Fruit fly (Drosophila melanogaster) whole organism, embryonic: Measurements from ENCODE around the gene Mbs.

Source experiments
- Atf3 ChIP-seq: fragments of 200-800 bp; sonication (Bioruptor generic); optimal IDR thresholded peaks from 3 replicates; lab custom pipeline; 2016; ENCODE audit warnings: missing biosample characterization, missing genetic modification characterization
- Awh ChIP-seq: fragments of 200-800 bp; sonication (Bioruptor generic); IDR thresholded peaks from 2 replicates; pipeline ENCODE4, ENCODE4 v1.3.6; 2022; ENCODE audit warnings: missing biosample characterization, missing genetic modification characterization
- Blimp-1 ChIP-seq: fragments of 200-800 bp; sonication (Bioruptor generic); optimal IDR thresholded peaks from 3 replicates; lab custom pipeline; 2018; ENCODE audit warnings: missing biosample characterization, missing genetic modification characterization, mild to moderate bottlenecking, moderate library complexity, missing genetic modification reagents
- Bteb2 ChIP-seq: fragments of 200-800 bp; sonication (Bioruptor generic); optimal IDR thresholded peaks from 2 replicates; lab custom pipeline; 2016; ENCODE audit warnings: missing biosample characterization, missing genetic modification characterization
- CG10979 ChIP-seq: fragments of 200-800 bp; sonication (Bioruptor generic); optimal IDR thresholded peaks from 2 replicates; lab custom pipeline; 2018; ENCODE audit warnings: missing biosample characterization, mild to moderate bottlenecking, missing genetic modification characterization, moderate library complexity
- CG12391 ChIP-seq: fragments of 200-800 bp; sonication (Bioruptor generic); optimal IDR thresholded peaks from 3 replicates; lab custom pipeline; 2018; ENCODE audit warnings: missing biosample characterization, mild to moderate bottlenecking, missing genetic modification characterization, moderate library complexity
- CG13424 ChIP-seq: fragments of 200-800 bp; sonication (Bioruptor generic); optimal IDR thresholded peaks from 2 replicates; lab custom pipeline; 2019; ENCODE audit warnings: missing biosample characterization, mild to moderate bottlenecking, missing genetic modification characterization, moderate library complexity
- CG13894 ChIP-seq: fragments of 200-800 bp; sonication (Bioruptor generic); optimal IDR thresholded peaks from 3 replicates; lab custom pipeline; 2018; ENCODE audit warnings: missing biosample characterization, mild to moderate bottlenecking, missing genetic modification characterization, moderate library complexity
- CG1603 ChIP-seq: fragments of 200-800 bp; sonication (Bioruptor generic); optimal IDR thresholded peaks from 2 replicates; lab custom pipeline; 2019; ENCODE audit warnings: missing biosample characterization, mild to moderate bottlenecking, missing genetic modification characterization, moderate library complexity
- CG16863 ChIP-seq: fragments of 200-800 bp; sonication (Bioruptor generic); optimal IDR thresholded peaks from 3 replicates; lab custom pipeline; 2016; ENCODE audit warnings: missing biosample characterization, missing genetic modification characterization
- CG17568 ChIP-seq: fragments of 200-800 bp; sonication (Bioruptor generic); optimal IDR thresholded peaks from 2 replicates; lab custom pipeline; 2018; ENCODE audit warnings: missing biosample characterization, mild to moderate bottlenecking, missing genetic modification characterization, moderate library complexity
- CG17802 ChIP-seq: fragments of 200-800 bp; sonication (Bioruptor generic); optimal IDR thresholded peaks from 2 replicates; lab custom pipeline; 2018; ENCODE audit warnings: missing biosample characterization, mild to moderate bottlenecking, missing genetic modification characterization, moderate library complexity
- CG17829 ChIP-seq: fragments of 200-800 bp; optimal IDR thresholded peaks from 2 replicates; lab custom pipeline; 2019; ENCODE audit warnings: missing biosample characterization, mild to moderate bottlenecking, missing genetic modification characterization, moderate library complexity
- CG30020 ChIP-seq: fragments of 200-800 bp; optimal IDR thresholded peaks from 2 replicates; lab custom pipeline; 2019; ENCODE audit warnings: missing biosample characterization, mild to moderate bottlenecking, missing genetic modification characterization, moderate library complexity
- CG4707 ChIP-seq: fragments of 200-800 bp; sonication (Bioruptor generic); optimal IDR thresholded peaks from 2 replicates; lab custom pipeline; 2018; ENCODE audit warnings: missing biosample characterization, mild to moderate bottlenecking, missing genetic modification characterization, moderate library complexity
- CG5953 ChIP-seq: fragments of 200-800 bp; sonication (Bioruptor generic); IDR thresholded peaks from 2 replicates; pipeline ENCODE4 v1.3.6; 2022; ENCODE audit warnings: missing biosample characterization, missing genetic modification characterization
- CG6683 ChIP-seq: fragments of 200-800 bp; sonication (Bioruptor generic); optimal IDR thresholded peaks from 2 replicates; lab custom pipeline; 2017; ENCODE audit warnings: missing biosample characterization, mild to moderate bottlenecking, missing genetic modification characterization, missing genetic modification reagents
- CG7357 ChIP-seq: fragments of 200-800 bp; sonication (Bioruptor generic); IDR thresholded peaks from 3 replicates; pipeline ENCODE4 v1.3.6; 2022; ENCODE audit warnings: missing biosample characterization, missing genetic modification characterization
- CG7786 ChIP-seq: fragments of 200-800 bp; sonication (Bioruptor generic); optimal IDR thresholded peaks from 2 replicates; lab custom pipeline; 2016; ENCODE audit warnings: missing biosample characterization, missing genetic modification characterization
- CG8290 ChIP-seq, 3 experiments: fragments of 200-800 bp; sonication (Bioruptor generic); optimal IDR thresholded peaks; 2 replicates each; lab custom pipeline; 2016 to 2019; ENCODE audit warnings: missing biosample characterization in 3 of 3, missing genetic modification characterization in 3 of 3, mild to moderate bottlenecking in 2 of 3, moderate library complexity in 1 of 3
- CoRest ChIP-seq: fragments of 200-800 bp; sonication (Bioruptor generic); optimal IDR thresholded peaks from 3 replicates; lab custom pipeline; 2018; ENCODE audit warnings: missing biosample characterization, mild to moderate bottlenecking, missing genetic modification characterization, moderate library complexity
- D19B ChIP-seq: fragments of 200-800 bp; sonication (Bioruptor generic); optimal IDR thresholded peaks from 2 replicates; lab custom pipeline; 2017; ENCODE audit warnings: missing biosample characterization, mild to moderate bottlenecking, missing genetic modification characterization
- Doc3 ChIP-seq: fragments of 200-800 bp; sonication (Bioruptor generic); IDR thresholded peaks from 3 replicates; pipeline ENCODE4 v1.3.6; 2022; ENCODE audit warnings: missing biosample characterization, missing genetic modification characterization; ENCODE audit not compliant: partially characterized antibody
- Hr51 ChIP-seq, 2 experiments: fragments of 200-800 bp; sonication (Bioruptor generic); optimal IDR thresholded peaks; 2 replicates in 1 of 2; 3 replicates in 1 of 2; lab custom pipeline; 2016 to 2018; ENCODE audit warnings: missing biosample characterization in 2 of 2, missing genetic modification characterization in 2 of 2, mild to moderate bottlenecking in 1 of 2, moderate library complexity in 1 of 2
- Hsf ChIP-seq: fragments of 200-800 bp; sonication (Bioruptor generic); optimal IDR thresholded peaks from 3 replicates; lab custom pipeline; 2016; ENCODE audit warnings: missing biosample characterization, missing genetic modification characterization
- Max ChIP-seq: fragments of 200-800 bp; sonication (Bioruptor generic); optimal IDR thresholded peaks from 2 replicates; lab custom pipeline; 2016; ENCODE audit warnings: missing biosample characterization, mild to moderate bottlenecking, missing genetic modification characterization
- NK7.1 ChIP-seq: fragments of 200-800 bp; sonication (Bioruptor generic); optimal IDR thresholded peaks from 3 replicates; lab custom pipeline; 2016; ENCODE audit warnings: missing biosample characterization, missing genetic modification characterization
- Vsx1 ChIP-seq: fragments of 200-800 bp; sonication (Bioruptor generic); optimal IDR thresholded peaks from 2 replicates; lab custom pipeline; 2017; ENCODE audit warnings: missing biosample characterization, mild to moderate bottlenecking, missing genetic modification characterization, missing genetic modification reagents
- Xrp1 ChIP-seq: fragments of 200-800 bp; sonication (Bioruptor generic); IDR thresholded peaks from 2 replicates; pipeline ENCODE4 v1.3.6; 2022; ENCODE audit warnings: missing biosample characterization, missing genetic modification characterization
- abd-A ChIP-seq: fragments of 200-800 bp; sonication (Bioruptor generic); optimal IDR thresholded peaks from 3 replicates; lab custom pipeline; 2019; ENCODE audit warnings: missing biosample characterization, mild to moderate bottlenecking, missing genetic modification characterization, moderate library complexity
- bcd ChIP-seq: fragments of 200-800 bp; sonication (Bioruptor generic); optimal IDR thresholded peaks from 2 replicates; lab custom pipeline; 2017; ENCODE audit warnings: missing biosample characterization, mild to moderate bottlenecking, missing genetic modification characterization
- bsh ChIP-seq, 2 experiments: fragments of 200-800 bp; sonication (Bioruptor generic); optimal IDR thresholded peaks; 2 replicates each; lab custom pipeline; 2017 to 2018; ENCODE audit warnings: mild to moderate bottlenecking in 2 of 2, missing biosample characterization in 2 of 2, missing genetic modification characterization in 2 of 2, moderate library complexity in 1 of 2
- chm ChIP-seq: fragments of 200-800 bp; sonication (Bioruptor generic); IDR thresholded peaks from 2 replicates; pipeline ENCODE4 v1.3.6; 2022; ENCODE audit warnings: missing biosample characterization, missing genetic modification characterization
- cwo ChIP-seq: fragments of 200-800 bp; sonication (Bioruptor generic); optimal IDR thresholded peaks from 3 replicates; lab custom pipeline; 2017; ENCODE audit warnings: missing biosample characterization, missing genetic modification characterization, mild to moderate bottlenecking, moderate library complexity, missing genetic modification reagents
- dmrt99B ChIP-seq: fragments of 200-800 bp; sonication (Bioruptor generic); optimal IDR thresholded peaks from 2 replicates; lab custom pipeline; 2018; ENCODE audit warnings: missing biosample characterization, mild to moderate bottlenecking, missing genetic modification characterization, moderate library complexity
- dpn ChIP-seq, 2 experiments: fragments of 200-800 bp; sonication (Bioruptor generic); optimal IDR thresholded peaks; 3 replicates each; lab custom pipeline; 2016; ENCODE audit warnings: missing biosample characterization in 2 of 2, missing genetic modification characterization in 2 of 2
- grau ChIP-seq: fragments of 200-800 bp; optimal IDR thresholded peaks from 3 replicates; lab custom pipeline; 2019; ENCODE audit warnings: missing biosample characterization, mild to moderate bottlenecking, missing genetic modification characterization, moderate library complexity
- oc ChIP-seq: fragments of 200-800 bp; sonication (Bioruptor generic); optimal IDR thresholded peaks from 2 replicates; lab custom pipeline; 2018; ENCODE audit warnings: missing biosample characterization, mild to moderate bottlenecking, missing genetic modification characterization, moderate library complexity
- pan ChIP-seq, 4 experiments: fragments of >200 bp in 3 of 4; fragments of 200-800 bp in 1 of 4; sonication (Bioruptor generic) in 1 of 4; optimal IDR thresholded peaks in 3 of 4; IDR thresholded peaks in 1 of 4; 2 replicates each; pipeline versions ENCODE4 v1.3.6 to Lab custom; 2017 to 2022; ENCODE audit warnings: missing biosample characterization in 2 of 4, missing genetic modification characterization in 2 of 4, mixed read lengths in 1 of 4
- phol ChIP-seq: fragments of 200-800 bp; sonication (Bioruptor generic); optimal IDR thresholded peaks from 3 replicates; lab custom pipeline; 2018; ENCODE audit warnings: missing biosample characterization, mild to moderate bottlenecking, missing genetic modification characterization, moderate library complexity
- row ChIP-seq: fragments of 200-800 bp; sonication (Bioruptor generic); IDR thresholded peaks from 3 replicates; pipeline ENCODE4 v1.3.6; 2022; ENCODE audit warnings: missing biosample characterization, missing genetic modification characterization
- sd ChIP-seq: fragments of 200-800 bp; sonication (Bioruptor generic); optimal IDR thresholded peaks from 3 replicates; lab custom pipeline; 2018; ENCODE audit warnings: missing biosample characterization, mild to moderate bottlenecking, missing genetic modification characterization, moderate library complexity
- sob ChIP-seq: fragments of 200-800 bp; sonication (Bioruptor generic); IDR thresholded peaks from 2 replicates; pipeline ENCODE4 v1.3.6; 2022; ENCODE audit warnings: missing biosample characterization, missing genetic modification characterization
- twi ChIP-seq: fragments of 200-800 bp; optimal IDR thresholded peaks from 2 replicates; lab custom pipeline; 2019; ENCODE audit warnings: missing biosample characterization, mild to moderate bottlenecking, missing genetic modification characterization, moderate library complexity
- wdn ChIP-seq: fragments of 200-800 bp; sonication (Bioruptor generic); IDR thresholded peaks from 2 replicates; pipeline ENCODE4 v1.3.6; 2022; ENCODE audit warnings: missing biosample characterization, missing genetic modification characterization
- yki ChIP-seq: fragments of >200 bp; optimal IDR thresholded peaks from 3 replicates; lab custom pipeline; 2018

The Mbs gene

dm6 chr3L:16012315-16012950, 39.3 kb upstream of the Mbs start (continued):
- TF ChIP-seq bsh (GFP tag; optimal IDR thresholded peaks at IDR 0.05; lab: Kevin White, UChicago) (no peak), sob (no peak), CG7357 (GFP tag; lab: Robert Waterston, UW) (no peak), Hr51 (GFP tag; optimal IDR thresholded peaks at IDR 0.05; lab: Kevin White, UChicago) (no peak), CG8290 (GFP tag; optimal IDR thresholded peaks at IDR 0.05; lab: Kevin White, UChicago) (peak; percentile 4), CG8290 (tag; optimal IDR thresholded peaks at IDR 0.05; lab: Kevin White, UChicago) (no peak), Max (GFP tag; lab: Kevin White, UChicago) (no peak), NK7.1 (no peak), yki (no peak), chm (GFP tag; lab: Robert Waterston, UW) (no peak), twi (tag; lab: Kevin White, UChicago) (peak; percentile 16), D19B (GFP tag; lab: Kevin White, UChicago) (no peak), Hsf (GFP tag; lab: Kevin White, UChicago) (no peak), Atf3 (GFP tag; lab: Kevin White, UChicago) (no peak), CG1603 (tag; lab: Kevin White, UChicago) (no peak), phol (tag; lab: Kevin White, UChicago) (no peak), bcd (no peak), Doc3 (GFP tag; lab: Robert Waterston, UW) (no peak), CG4707 (GFP tag; lab: Kevin White, UChicago) (peak; percentile 13), Bteb2 (GFP tag; lab: Kevin White, UChicago) (no peak), CG10979 (no peak), CG16863 (no peak), CG30020 (tag; lab: Kevin White, UChicago) (no peak), wdn (no peak), pan (optimal IDR thresholded peaks at IDR 0.05; lab: Kevin White, UChicago) (peak in 1 of 2 experiments; percentile 67), pan (GFP tag; optimal IDR thresholded peaks at IDR 0.05 in 1 of 2, IDR thresholded peaks at IDR 0.05 in 1 of 2) (peak in 1 of 2 experiments; percentile 35), CG12391 (tag; lab: Kevin White, UChicago) (no peak), CG17568 (GFP tag; lab: Kevin White, UChicago) (no peak), CG6683 (GFP tag; lab: Kevin White, UChicago) (no peak), dpn (GFP tag; optimal IDR thresholded peaks at IDR 0.05; lab: Kevin White, UChicago) (no peak), cwo (no peak)
- TF ChIP-seq, all 482 proteins: peak for 12

- peak; percentile 35 for TF ChIP-seq CG10979
- TF ChIP-seq Blimp-1 (GFP tag; lab: Kevin White, UChicago) = peak; percentile 35
- TF ChIP-seq Vsx1 (GFP tag; lab: Kevin White, UChicago) = peak; percentile 25
- TF ChIP-seq CoRest (tag; lab: Kevin White, UChicago) = peak; percentile 37
- no peak for TF ChIP-seq CG5953 (GFP tag; lab: Robert Waterston, UW)
- TF ChIP-seq row (GFP tag; lab: Robert Waterston, UW) = 0 out of 3 replicates have a peak, but pooled peaks have one; percentile 22
- TF ChIP-seq abd-A (tag; lab: Kevin White, UChicago) = peak; percentile 63
- TF ChIP-seq bsh (GFP tag; optimal IDR thresholded peaks at IDR 0.05; lab: Kevin White, UChicago) = peak in 1 of 2 experiments; percentile 3
- TF ChIP-seq Awh (GFP tag; lab: Robert Waterston, UW) = peak; percentile 57
- TF ChIP-seq CG7786 (GFP tag; lab: Kevin White, UChicago) = no peak
- TF ChIP-seq oc = no peak
- peak; percentile 43 for TF ChIP-seq phol (tag; lab: Kevin White, UChicago)
- 0 out of 2 replicates have a peak, but pooled peaks have one; percentile 13 for TF ChIP-seq Xrp1 (GFP tag; lab: Robert Waterston, UW)
- TF ChIP-seq CG13894 (tag; lab: Kevin White, UChicago) = peak; percentile 11
- peak; percentile 36 for TF ChIP-seq CG13424 (tag; lab: Kevin White, UChicago)
- peak; percentile 39 for TF ChIP-seq dmrt99B (tag; lab: Kevin White, UChicago)
- TF ChIP-seq CG17802 (tag; lab: Kevin White, UChicago) = no peak
- TF ChIP-seq grau (tag; lab: Kevin White, UChicago) = peak; percentile 39
- peak; percentile 57 for TF ChIP-seq CG17829 (tag; lab: Kevin White, UChicago)
- peak; percentile 20 for TF ChIP-seq sd
Observed at dm6 chr3L:16013198-16013982, 38.4 kb upstream of the Mbs start.
